Worm (Caenorhabditis elegans): Measurements from ENCODE around the gene srh-204.

DNA sequence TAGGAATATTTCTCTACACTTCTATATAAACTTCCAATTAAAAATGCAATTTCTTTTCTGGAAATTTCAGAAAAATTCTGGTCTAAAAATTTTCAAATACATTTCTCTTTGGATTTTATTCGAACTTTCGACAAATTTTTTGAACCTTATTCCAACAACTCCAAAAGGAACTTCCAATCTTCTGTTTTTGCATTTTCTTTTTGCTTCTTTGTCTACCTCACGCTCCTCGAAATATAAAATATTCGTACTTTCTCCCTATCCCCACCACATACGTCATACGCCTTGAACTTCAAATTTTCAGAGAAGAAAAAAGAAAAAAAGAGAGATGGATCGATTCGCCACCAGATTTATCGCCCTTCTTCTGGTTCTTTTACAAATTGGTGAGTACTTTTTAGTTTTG, 20.9 kb downstream of the srh-204 start, which contains the start of gene nlp-9:
- TF ChIP-seq nhr-11 (tag; optimal IDR thresholded peaks at IDR 0.05) (no peak), ceh-34 (tag; optimal IDR thresholded peaks at IDR 0.05) (no peak), gmeb-2 (tag; optimal IDR thresholded peaks at IDR 0.05) (no peak), pha-2 (tag; optimal IDR thresholded peaks at IDR 0.05) (no peak), hlh-8 (tag; optimal IDR thresholded peaks at IDR 0.05) (no peak), odd-2 (tag; optimal IDR thresholded peaks at IDR 0.05) (no peak), tbx-7 (tag; optimal IDR thresholded peaks at IDR 0.05) (no peak), T23F11.4 (GFP tag; optimal IDR thresholded peaks at IDR 0.05) (no peak)
